Fruit fly (Drosophila melanogaster) whole organism, embryonic: ENCODE measurements around the gene Vm26Ac.
A peak's percentile ranks its signal among the peaks of the same experiment; 100 is the strongest.

Source experiments
- Awh ChIP-seq: fragments of 200-800 bp; sonication (Bioruptor generic); IDR thresholded peaks from 2 replicates; pipeline ENCODE4, ENCODE4 v1.3.6; 2022; ENCODE audit warnings: missing biosample characterization, missing genetic modification characterization
- Bdp1 ChIP-seq: fragments of 200-800 bp; sonication (Bioruptor generic); optimal IDR thresholded peaks from 3 replicates; lab custom pipeline; 2016; ENCODE audit warnings: missing biosample characterization, missing genetic modification characterization
- Bgb ChIP-seq: fragments of 200-800 bp; sonication (Bioruptor generic); IDR thresholded peaks from 2 replicates; pipeline ENCODE4 v1.3.6; 2022; ENCODE audit warnings: missing biosample characterization, missing genetic modification characterization; ENCODE audit not compliant: partially characterized antibody
- CG10209 ChIP-seq: fragments of 200-800 bp; sonication (Bioruptor generic); optimal IDR thresholded peaks from 3 replicates; lab custom pipeline; 2017; ENCODE audit warnings: missing biosample characterization, mild to moderate bottlenecking, missing genetic modification characterization, missing genetic modification reagents
- CG10543 ChIP-seq: fragments of 200-800 bp; sonication (Bioruptor generic); optimal IDR thresholded peaks from 3 replicates; lab custom pipeline; 2017; ENCODE audit warnings: missing biosample characterization, mild to moderate bottlenecking, missing genetic modification characterization, moderate library complexity
- CG12744 ChIP-seq: fragments of 200-800 bp; sonication (Bioruptor generic); optimal IDR thresholded peaks from 2 replicates; lab custom pipeline; 2016; ENCODE audit warnings: missing biosample characterization, missing genetic modification characterization
- CG13296 ChIP-seq: fragments of 200-800 bp; sonication (Bioruptor generic); optimal IDR thresholded peaks from 3 replicates; lab custom pipeline; 2018; ENCODE audit warnings: missing biosample characterization, mild to moderate bottlenecking, missing genetic modification characterization
- CG13775 ChIP-seq: fragments of 200-800 bp; sonication (Bioruptor generic); optimal IDR thresholded peaks from 3 replicates; lab custom pipeline; 2017; ENCODE audit warnings: missing biosample characterization, mild to moderate bottlenecking, missing genetic modification characterization
- CG15696 ChIP-seq: fragments of 200-800 bp; sonication (Bioruptor generic); optimal IDR thresholded peaks from 2 replicates; lab custom pipeline; 2019; ENCODE audit warnings: missing biosample characterization, mild to moderate bottlenecking, missing genetic modification characterization, moderate library complexity
- CG17359 ChIP-seq: fragments of 200-800 bp; sonication (Bioruptor generic); optimal IDR thresholded peaks from 3 replicates; lab custom pipeline; 2018; ENCODE audit warnings: missing biosample characterization, mild to moderate bottlenecking, missing genetic modification characterization, moderate library complexity
- CG18476 ChIP-seq: fragments of 200-800 bp; sonication (Bioruptor generic); optimal IDR thresholded peaks from 2 replicates; lab custom pipeline; 2016; ENCODE audit warnings: missing biosample characterization, mild to moderate bottlenecking, missing genetic modification characterization
- CG3995 ChIP-seq: fragments of 200-800 bp; sonication (Bioruptor generic); optimal IDR thresholded peaks from 3 replicates; lab custom pipeline; 2016; ENCODE audit warnings: missing biosample characterization, missing genetic modification characterization
- CG4360 ChIP-seq: fragments of 200-800 bp; sonication (Bioruptor generic); IDR thresholded peaks from 2 replicates; pipeline ENCODE4 v1.3.6; 2022; ENCODE audit warnings: missing biosample characterization, missing genetic modification characterization
- CG6175 ChIP-seq: fragments of 200-800 bp; sonication (Bioruptor generic); IDR thresholded peaks from 3 replicates; pipeline ENCODE4 v1.3.6; 2022; ENCODE audit warnings: missing biosample characterization, missing genetic modification characterization
- CG6654 ChIP-seq: fragments of 200-800 bp; sonication (Bioruptor generic); optimal IDR thresholded peaks from 2 replicates; lab custom pipeline; 2017; ENCODE audit warnings: missing biosample characterization, mild to moderate bottlenecking, missing genetic modification characterization
- CG7357 ChIP-seq: fragments of 200-800 bp; sonication (Bioruptor generic); IDR thresholded peaks from 3 replicates; pipeline ENCODE4 v1.3.6; 2022; ENCODE audit warnings: missing biosample characterization, missing genetic modification characterization
- CG8089 ChIP-seq: fragments of 200-800 bp; sonication (Bioruptor generic); optimal IDR thresholded peaks from 3 replicates; lab custom pipeline; 2016; ENCODE audit warnings: missing biosample characterization, missing genetic modification characterization
- CG9797 ChIP-seq: fragments of 200-800 bp; sonication (Bioruptor generic); optimal IDR thresholded peaks from 3 replicates; lab custom pipeline; 2018; ENCODE audit warnings: missing biosample characterization, mild to moderate bottlenecking, missing genetic modification characterization
- Dad ChIP-seq: fragments of 200-800 bp; sonication (Bioruptor generic); optimal IDR thresholded peaks from 3 replicates; lab custom pipeline; 2016; ENCODE audit warnings: missing biosample characterization, missing genetic modification characterization
- Dip2 ChIP-seq: fragments of 200-800 bp; sonication (Bioruptor generic); IDR thresholded peaks from 2 replicates; pipeline ENCODE4 v1.3.6; 2022; ENCODE audit warnings: missing biosample characterization, missing genetic modification characterization
- HLHmδ ChIP-seq: fragments of 200-800 bp; sonication (Bioruptor generic); optimal IDR thresholded peaks from 2 replicates; lab custom pipeline; 2018; ENCODE audit warnings: missing biosample characterization, mild to moderate bottlenecking, missing genetic modification characterization, moderate library complexity
- HmgD ChIP-seq: fragments of 200-800 bp; sonication (Bioruptor generic); optimal IDR thresholded peaks from 3 replicates; lab custom pipeline; 2016; ENCODE audit warnings: missing biosample characterization, missing genetic modification characterization
- Hr3 ChIP-seq: fragments of 200-800 bp; sonication (Bioruptor generic); optimal IDR thresholded peaks from 3 replicates; lab custom pipeline; 2016; ENCODE audit warnings: missing biosample characterization, missing genetic modification characterization
- Jarid2 ChIP-seq: fragments of 200-800 bp; sonication (Bioruptor generic); optimal IDR thresholded peaks from 3 replicates; lab custom pipeline; 2017; ENCODE audit warnings: mild to moderate bottlenecking, missing biosample characterization, missing genetic modification reagents, missing genetic modification characterization
- Optix ChIP-seq: fragments of 200-800 bp; sonication (Bioruptor generic); IDR thresholded peaks from 3 replicates; pipeline ENCODE4 v1.3.6; 2022; ENCODE audit warnings: missing biosample characterization, missing genetic modification characterization
- Poxn ChIP-seq: fragments of 200-800 bp; sonication (Bioruptor generic); IDR thresholded peaks from 2 replicates; pipeline ENCODE4 v1.3.6; 2022; ENCODE audit warnings: missing biosample characterization, missing genetic modification characterization
- Scr ChIP-seq: fragments of 200-800 bp; sonication (Bioruptor generic); IDR thresholded peaks from 2 replicates; pipeline ENCODE4 v1.3.6; 2022; ENCODE audit warnings: missing biosample characterization, missing genetic modification characterization; ENCODE audit not compliant: partially characterized antibody
- Spps ChIP-seq: fragments of 200-800 bp; sonication (Bioruptor generic); optimal IDR thresholded peaks from 2 replicates; lab custom pipeline; 2018; ENCODE audit warnings: missing biosample characterization, mild to moderate bottlenecking, missing genetic modification characterization
- TFAM ChIP-seq: fragments of 200-800 bp; sonication (Bioruptor generic); optimal IDR thresholded peaks from 2 replicates; lab custom pipeline; 2017; ENCODE audit warnings: missing biosample characterization, missing genetic modification characterization, inconsistent platforms
- chn ChIP-seq: fragments of 200-800 bp; sonication (Bioruptor generic); optimal IDR thresholded peaks from 2 replicates; lab custom pipeline; 2016; ENCODE audit warnings: missing biosample characterization, missing genetic modification characterization
- croc ChIP-seq: fragments of 200-800 bp; sonication (Bioruptor generic); conservative IDR thresholded peaks from 3 replicates; pipeline ENCODE4 v1.3.6; 2022; ENCODE audit warnings: missing biosample characterization, missing genetic modification characterization
- dm ChIP-seq: fragments of 200-800 bp; sonication (Bioruptor generic); optimal IDR thresholded peaks from 3 replicates; lab custom pipeline; 2016; ENCODE audit warnings: missing biosample characterization, missing genetic modification characterization
- dysf ChIP-seq: fragments of 200-800 bp; sonication (Bioruptor generic); IDR thresholded peaks from 3 replicates; pipeline ENCODE4 v1.3.6; 2022; ENCODE audit warnings: missing biosample characterization, missing genetic modification characterization
- eve ChIP-seq, 2 experiments: fragments of >200 bp; optimal IDR thresholded peaks; 2 replicates each; lab custom pipeline; 2017; ENCODE audit warnings: missing biosample characterization in 2 of 2, missing genetic modification characterization in 2 of 2
- gce ChIP-seq: fragments of 200-800 bp; sonication (Bioruptor generic); IDR thresholded peaks from 3 replicates; pipeline ENCODE4 v1.3.6; 2022; ENCODE audit warnings: missing biosample characterization, missing genetic modification characterization
- gcm ChIP-seq: fragments of 200-800 bp; sonication (Bioruptor generic); optimal IDR thresholded peaks from 2 replicates; lab custom pipeline; 2019; ENCODE audit warnings: missing biosample characterization, mild to moderate bottlenecking, missing genetic modification characterization, moderate library complexity
- gcm2 ChIP-seq: fragments of 200-800 bp; sonication (Bioruptor generic); optimal IDR thresholded peaks from 2 replicates; lab custom pipeline; 2016; ENCODE audit warnings: missing biosample characterization, missing genetic modification characterization
- grau ChIP-seq: fragments of 200-800 bp; optimal IDR thresholded peaks from 3 replicates; lab custom pipeline; 2019; ENCODE audit warnings: missing biosample characterization, mild to moderate bottlenecking, missing genetic modification characterization, moderate library complexity
- ham ChIP-seq: fragments of 200-800 bp; sonication (Bioruptor generic); IDR thresholded peaks from 2 replicates; pipeline ENCODE4 v1.3.6; 2022; ENCODE audit warnings: missing biosample characterization, missing genetic modification characterization
- hbn ChIP-seq: fragments of 200-800 bp; sonication (Bioruptor generic); IDR thresholded peaks from 2 replicates; pipeline ENCODE4 v1.3.6; 2022; ENCODE audit warnings: missing biosample characterization, missing genetic modification characterization; ENCODE audit not compliant: partially characterized antibody
- inv ChIP-seq: fragments of 200-800 bp; sonication (Bioruptor generic); IDR thresholded peaks from 2 replicates; pipeline ENCODE4 v1.3.6; 2022; ENCODE audit warnings: missing biosample characterization, missing genetic modification characterization; ENCODE audit not compliant: partially characterized antibody
- kah ChIP-seq: fragments of 200-800 bp; sonication (Bioruptor generic); optimal IDR thresholded peaks from 2 replicates; lab custom pipeline; 2018; ENCODE audit warnings: missing biosample characterization, mild to moderate bottlenecking, missing genetic modification characterization
- kni ChIP-seq: fragments of 200-800 bp; sonication (Bioruptor generic); optimal IDR thresholded peaks from 3 replicates; lab custom pipeline; 2017; ENCODE audit warnings: mild to moderate bottlenecking, missing biosample characterization, missing genetic modification reagents, missing genetic modification characterization
- oc ChIP-seq: fragments of 200-800 bp; sonication (Bioruptor generic); optimal IDR thresholded peaks from 2 replicates; lab custom pipeline; 2018; ENCODE audit warnings: missing biosample characterization, mild to moderate bottlenecking, missing genetic modification characterization, moderate library complexity
- ranshi ChIP-seq: fragments of 200-800 bp; sonication (Bioruptor generic); IDR thresholded peaks from 2 replicates; pipeline ENCODE4 v1.3.6; 2022; ENCODE audit warnings: missing biosample characterization, missing genetic modification characterization
- sim ChIP-seq: fragments of 200-800 bp; sonication (Bioruptor generic); IDR thresholded peaks from 2 replicates; pipeline ENCODE4 v1.3.6; 2022; ENCODE audit warnings: missing biosample characterization, missing genetic modification characterization
- tap ChIP-seq: fragments of 200-800 bp; optimal IDR thresholded peaks from 3 replicates; lab custom pipeline; 2019; ENCODE audit warnings: missing biosample characterization, mild to moderate bottlenecking, missing genetic modification characterization, moderate library complexity
- tll ChIP-seq, 2 experiments: fragments of 200-800 bp in 1 of 2; fragments of >200 bp in 1 of 2; sonication (Bioruptor generic) in 1 of 2; optimal IDR thresholded peaks; 2 replicates each; lab custom pipeline; 2017 to 2019; ENCODE audit warnings: missing biosample characterization in 2 of 2, missing genetic modification characterization in 2 of 2, mild to moderate bottlenecking in 1 of 2, moderate library complexity in 1 of 2
- ttk ChIP-seq: fragments of 200-800 bp; sonication (Bioruptor generic); IDR thresholded peaks from 2 replicates; pipeline ENCODE4 v2.1.2; 2022; ENCODE audit warnings: missing biosample characterization, missing genetic modification characterization
- tup ChIP-seq: fragments of 200-800 bp; sonication (Bioruptor generic); optimal IDR thresholded peaks from 2 replicates; lab custom pipeline; 2016; ENCODE audit warnings: missing biosample characterization, mild to moderate bottlenecking, missing genetic modification characterization, moderate library complexity
- z ChIP-seq: fragments of 200-800 bp; sonication (Bioruptor generic); IDR thresholded peaks from 3 replicates; pipeline ENCODE4 v1.3.6; 2022; ENCODE audit warnings: missing biosample characterization, missing genetic modification characterization

Vm26Ac gene

DNA sequence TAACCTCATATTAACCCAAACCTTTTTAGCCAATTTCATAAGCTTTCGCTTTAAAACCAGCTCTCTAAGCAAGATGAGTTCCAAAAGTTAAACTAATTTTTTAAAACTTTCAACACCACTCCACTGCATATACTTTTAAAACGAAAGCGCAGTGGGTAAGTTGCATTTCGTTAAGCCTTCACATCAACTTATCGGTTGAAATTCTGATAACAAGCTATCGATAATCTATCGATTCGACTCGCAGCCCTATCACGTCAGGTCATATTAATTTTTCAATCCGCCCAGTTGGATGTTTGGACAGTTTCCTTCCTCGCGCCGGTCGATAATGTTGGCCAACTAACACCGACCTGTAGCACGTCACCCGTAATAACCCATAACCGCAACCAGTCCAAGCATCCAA lies 27.7 kb upstream of the Vm26Ac start, which contains the start of gene ifc (continued):
- TF ChIP-seq Awh (GFP tag; lab: Robert Waterston, UW) (no peak), gce (GFP tag; lab: Robert Waterston, UW) (no peak), dysf (GFP tag; lab: Robert Waterston, UW) (no peak), CG13296 (no peak), ham (no peak), CG17359 (tag; lab: Kevin White, UChicago) (peak; percentile 41), Spps (tag; lab: Kevin White, UChicago) (no peak), Dip2 (no peak), CG13775 (GFP tag; lab: Kevin White, UChicago) (peak; percentile 59), CG7357 (GFP tag; lab: Robert Waterston, UW) (peak; percentile 99), croc (no peak), CG9797 (peak; percentile 94), CG15696 (tag; lab: Kevin White, UChicago) (peak; percentile 40), hbn (GFP tag; lab: Robert Waterston, UW) (no peak), CG4360 (GFP tag; lab: Robert Waterston, UW) (no peak), inv (no peak), Bdp1 (GFP tag; lab: Kevin White, UChicago) (peak; percentile 39), Jarid2 (GFP tag; lab: Kevin White, UChicago) (peak; percentile 46), Bgb (no peak), HmgD (GFP tag; lab: Kevin White, UChicago) (peak; percentile 69), TFAM (no peak), gcm (GFP tag; lab: Kevin White, UChicago) (no peak), Optix (GFP tag; lab: Robert Waterston, UW) (no peak), CG18476 (peak; percentile 76), Scr (GFP tag; lab: Robert Waterston, UW) (no peak), dm (GFP tag; lab: Kevin White, UChicago) (peak; percentile 70), CG3995 (GFP tag; lab: Kevin White, UChicago) (peak; percentile 17), kni (GFP tag; lab: Kevin White, UChicago) (no peak), CG6654 (GFP tag; lab: Kevin White, UChicago) (no peak), CG6175 (no peak), CG12744 (GFP tag; lab: Kevin White, UChicago) (peak; percentile 39), Poxn (GFP tag; lab: Robert Waterston, UW) (no peak), chn (GFP tag; lab: Kevin White, UChicago) (peak; percentile 54), ranshi (no peak), tup (GFP tag; lab: Kevin White, UChicago) (no peak), oc (tag; lab: Kevin White, UChicago) (peak; percentile 87), tll (GFP tag; optimal IDR thresholded peaks at IDR 0.05; lab: Kevin White, UChicago) (no peak), ttk (GFP tag; lab: Robert Waterston, UW) (no peak), grau (tag; lab: Kevin White, UChicago) (peak; percentile 69), gcm2 (no peak), tap (peak; percentile 38), Hr3 (GFP tag; lab: Kevin White, UChicago) (peak; percentile 30), kah (peak; percentile 18), sim (no peak), z (no peak), CG8089 (GFP tag; lab: Kevin White, UChicago) (peak; percentile 53), HLHmδ (peak; percentile 19), Dad (GFP tag; lab: Kevin White, UChicago) (peak; percentile 69), eve (GFP tag; optimal IDR thresholded peaks at IDR 0.05; lab: Kevin White, UChicago) (no peak), CG10543 (peak; percentile 32), CG10209 (GFP tag; lab: Kevin White, UChicago) (peak; percentile 20)
